ENCODE assay signal across 3 worm cellular contexts in the genomic region with DNA sequence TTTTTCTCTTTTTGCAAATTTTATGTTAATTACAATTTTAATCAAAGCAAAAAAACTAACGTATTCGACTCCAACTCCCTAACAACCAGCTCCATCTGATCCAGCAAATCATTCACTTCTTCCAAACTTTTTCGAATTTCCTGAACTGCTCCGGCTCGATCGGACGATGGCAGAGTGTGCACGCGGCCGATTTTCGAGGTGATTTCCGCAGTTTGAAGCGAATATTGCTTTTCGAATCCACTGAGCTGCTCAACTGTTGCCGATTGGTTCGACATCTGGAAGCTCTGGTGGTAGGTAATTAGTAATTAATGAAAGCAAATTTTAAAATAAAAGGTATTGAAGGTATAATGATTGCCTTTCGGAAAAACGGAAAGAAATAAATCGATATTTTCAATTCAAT.
TF ChIP-seq lines count a peak whose summit lies in the region.

A gene (minus strand): TSS at position 284 of the 400 bp plus-strand sequence.

TF ChIP-seq in whole organism, L3 larva, 47 proteins besides CTCF, POLR2A, EP300 and RAD21:
- no peak for TF ChIP-seq skn-1 (tag; optimal IDR thresholded peaks at IDR 0.05; lab: Kevin White, UChicago)
- no peak for TF ChIP-seq elt-3 (tag; optimal IDR thresholded peaks at IDR 0.05; lab: Kevin White, UChicago)
- TF ChIP-seq zag-1 (tag; optimal IDR thresholded peaks at IDR 0.05; lab: Kevin White, UChicago) = no peak
- TF ChIP-seq ztf-11 (tag; optimal IDR thresholded peaks at IDR 0.05; lab: Kevin White, UChicago) = no peak
- TF ChIP-seq ama-1 (optimal IDR thresholded peaks at IDR 0.05; lab: Kevin White, UChicago) = peak; percentile 7
- TF ChIP-seq nhr-237 (tag; optimal IDR thresholded peaks at IDR 0.05; lab: Kevin White, UChicago) = no peak

TF ChIP-seq in whole organism, L4 larva, 104 proteins besides CTCF, POLR2A, EP300 and RAD21:
- TF ChIP-seq lin-38 (GFP tag; IDR thresholded peaks at IDR 0.05; lab: Robert Waterston, UW) (peak; percentile 56), mep-1 (tag; optimal IDR thresholded peaks at IDR 0.05; lab: Kevin White, UChicago) (no peak)

TF ChIP-seq in whole organism, young adult, 124 proteins besides CTCF, POLR2A, EP300 and RAD21:
- TF ChIP-seq zfh-2 (GFP tag; conservative IDR thresholded peaks at IDR 0.05; lab: Robert Waterston, UW) (no peak), madf-6 (GFP tag; IDR thresholded peaks at IDR 0.05; lab: Robert Waterston, UW) (peak; percentile 6; the same call in 1 of the 2 replicates), aptf-3 (GFP tag; IDR thresholded peaks at IDR 0.05; lab: Robert Waterston, UW) (no peak), tbp1 (GFP tag; optimal IDR thresholded peaks at IDR 0.05; lab: Kevin White, UChicago) (peak; percentile 18), B0019.2 (GFP tag; conservative IDR thresholded peaks at IDR 0.05; lab: Robert Waterston, UW) (no peak), xnd-1 (tag; optimal IDR thresholded peaks at IDR 0.05; lab: Kevin White, UChicago) (no peak), nfya-1 (tag; optimal IDR thresholded peaks at IDR 0.05; lab: Kevin White, UChicago; ENCODE audit: borderline replicate concordance, insufficient read depth) (no peak), C17E4.6 (GFP tag; IDR thresholded peaks at IDR 0.05; lab: Robert Waterston, UW) (no peak), attf-6 (GFP tag; IDR thresholded peaks at IDR 0.05; lab: Robert Waterston, UW) (peak; percentile 87), B0261.1 (tag; optimal IDR thresholded peaks at IDR 0.05; lab: Kevin White, UChicago) (no peak), him-1 (tag; optimal IDR thresholded peaks at IDR 0.05; lab: Kevin White, UChicago) (no peak), mcd-1 (GFP tag; IDR thresholded peaks at IDR 0.05; lab: Robert Waterston, UW) (0 out of 2 replicates have a peak, but pooled peaks have one; percentile 34), lin-26 (GFP tag; IDR thresholded peaks at IDR 0.05; lab: Robert Waterston, UW) (no peak), ekl-4 (GFP tag; IDR thresholded peaks at IDR 0.05; lab: Robert Waterston, UW) (peak; percentile 47; the same call in 1 of the 2 replicates), snpc-1.3 (tag; optimal IDR thresholded peaks at IDR 0.05; lab: Kevin White, UChicago; ENCODE audit: insufficient read depth) (no peak), Y79H2A.3 (GFP tag; conservative IDR thresholded peaks at IDR 0.05; lab: Robert Waterston, UW) (no peak), snpc-1.1 (tag; optimal IDR thresholded peaks at IDR 0.05; lab: Kevin White, UChicago; ENCODE audit: insufficient read depth) (no peak), ceh-27 (GFP tag; optimal IDR thresholded peaks at IDR 0.05; lab: Kevin White, UChicago) (no peak), D2030.7 (GFP tag; IDR thresholded peaks at IDR 0.05; lab: Robert Waterston, UW) (0 out of 2 replicates have a peak, but pooled peaks have one; percentile 14), nhr-27 (tag; optimal IDR thresholded peaks at IDR 0.05; lab: Kevin White, UChicago) (no peak), nfyb-1 (GFP tag; IDR thresholded peaks at IDR 0.05; lab: Robert Waterston, UW) (no peak), nhr-179 (tag; optimal IDR thresholded peaks at IDR 0.05; lab: Kevin White, UChicago) (no peak), sptf-2 (GFP tag; optimal IDR thresholded peaks at IDR 0.05; lab: Kevin White, UChicago) (no peak), snpc-4 (GFP tag; optimal IDR thresholded peaks at IDR 0.05; lab: Kevin White, UChicago) (no peak), snpc-4 (tag; optimal IDR thresholded peaks at IDR 0.05; lab: Kevin White, UChicago) (peak in 2 of 4 experiments; percentile 3 to 82), lag-1 (GFP tag; IDR thresholded peaks at IDR 0.05; lab: Robert Waterston, UW) (no peak), cebp-2 (GFP tag; IDR thresholded peaks at IDR 0.05; lab: Robert Waterston, UW) (no peak), ztf-22 (GFP tag; optimal IDR thresholded peaks at IDR 0.05; lab: Kevin White, UChicago) (no peak), nhr-90 (tag; optimal IDR thresholded peaks at IDR 0.05; lab: Kevin White, UChicago) (no peak)
